Worm (Caenorhabditis elegans) whole organism, L1 larva: ENCODE measurements around the gene ras-2.

Source experiments
- blmp-1 ChIP-seq: fragments of 150-350 bp; optimal IDR thresholded peaks from 2 replicates; lab custom pipeline; 2014; ENCODE audit warnings: missing biosample characterization, missing genetic modification characterization
- elt-2 ChIP-seq: sonication (generic microtip); optimal IDR thresholded peaks from 2 replicates; lab custom pipeline; 2016; ENCODE audit warnings: missing genetic modification characterization, mild to moderate bottlenecking, inconsistent platforms, missing compliant biosample characterization, missing genetic modification reagents
- fkh-8 ChIP-seq: sonication (generic microtip); optimal IDR thresholded peaks from 2 replicates; lab custom pipeline; 2016; ENCODE audit warnings: mild to moderate bottlenecking, missing genetic modification characterization, missing compliant biosample characterization
- isw-1 ChIP-seq: fragments of 200-800 bp; sonication (Bioruptor generic); IDR thresholded peaks from 2 replicates; pipeline ENCODE4 v1.3.6; 2022; ENCODE audit warnings: missing genetic modification characterization, missing compliant biosample characterization
- lin-39 ChIP-seq: fragments of 150-350 bp; optimal IDR thresholded peaks from 2 replicates; lab custom pipeline; 2014; ENCODE audit warnings: missing biosample characterization, missing genetic modification reagents, missing genetic modification characterization
- mdl-1 ChIP-seq, 2 experiments: fragments of 150-350 bp; optimal IDR thresholded peaks; 2 replicates each; lab custom pipeline; 2014 to 2017; ENCODE audit warnings: missing biosample characterization in 2 of 2, missing genetic modification characterization in 2 of 2, inconsistent platforms in 1 of 2
- unc-130 ChIP-seq: fragments of 150-350 bp; optimal IDR thresholded peaks from 2 replicates; lab custom pipeline; 2017; ENCODE audit warnings: missing biosample characterization, missing genetic modification characterization, inconsistent platforms
- unc-62 ChIP-seq: fragments of 150-350 bp; optimal IDR thresholded peaks from 2 replicates; lab custom pipeline; 2014; ENCODE audit warnings: missing biosample characterization, missing genetic modification reagents, missing genetic modification characterization

- TF ChIP-seq elt-2 (tag; lab: Kevin White, UChicago) (no peak), unc-62 (GFP tag; lab: Kevin White, UChicago) (no peak), fkh-8 (no peak), unc-130 (no peak), blmp-1 (tag; lab: Kevin White, UChicago) (no peak), mdl-1 (tag; optimal IDR thresholded peaks at IDR 0.05; lab: Kevin White, UChicago) (no peak), lin-39 (tag; lab: Kevin White, UChicago) (no peak), isw-1 (GFP tag; lab: Robert Waterston, UW) (no peak)
Measured at ce11 chrIII:4688965-4689364, 50.9 kb downstream of the ras-2 start, which contains the start of gene ppat-1.
